Fruit fly (Drosophila melanogaster) whole organism: Measurements from ENCODE around the gene CG10591.

Experiments used
- CG8478 ChIP-seq: fragments of >200 bp; optimal IDR thresholded peaks from 2 replicates; lab custom pipeline; 2018; ENCODE audit warnings: inconsistent platforms
- Dll ChIP-seq: fragments of >200 bp; optimal IDR thresholded peaks from 2 replicates; lab custom pipeline; 2017
- EcR ChIP-seq, 2 experiments: fragments of >200 bp; optimal IDR thresholded peaks; 2 replicates each; lab custom pipeline; 2017; ENCODE audit warnings: missing biosample characterization in 2 of 2, missing genetic modification characterization in 2 of 2, missing genetic modification reagents in 2 of 2
- pan ChIP-seq: fragments of >200 bp; optimal IDR thresholded peaks from 2 replicates; lab custom pipeline; 2017
- psq ChIP-seq: fragments of >200 bp; optimal IDR thresholded peaks from 2 replicates; lab custom pipeline; 2017
- usp ChIP-seq: fragments of >200 bp; optimal IDR thresholded peaks from 2 replicates; lab custom pipeline; 2017; ENCODE audit warnings: missing biosample characterization, missing genetic modification characterization, mixed read lengths

Gene CG10591

dm6 chr3L:5563309-5564182, 35.9 kb downstream of the CG10591 start, which contains the start of the genes ScsbetaG and Sras:
TSS of gene ScsbetaG (minus strand) at chr3L:5563691.
TSS of gene Sras (plus strand) at chr3L:5563774.
- TF ChIP-seq usp (GFP tag; lab: Kevin White, UChicago) (no peak), Dll (no peak), pan (lab: Kevin White, UChicago) (no peak), psq (lab: Kevin White, UChicago) (no peak), EcR (GFP tag; optimal IDR thresholded peaks at IDR 0.05; lab: Kevin White, UChicago) (no peak), CG8478 (lab: Kevin White, UChicago) (no peak)

- no peak for TF ChIP-seq EcR (GFP tag; optimal IDR thresholded peaks at IDR 0.05; lab: Kevin White, UChicago)
Measured at dm6 chr3L:5562584-5562983, 36.9 kb downstream of the CG10591 start.

dm6 chr3L:5561341-5561740, 38.2 kb downstream of the CG10591 start, which contains the start of gene sinu:
TSS of gene sinu (minus strand) at chr3L:5561598.
- TF ChIP-seq EcR (GFP tag; optimal IDR thresholded peaks at IDR 0.05; lab: Kevin White, UChicago) (no peak), pan (lab: Kevin White, UChicago) (no peak), Dll (no peak), CG8478 (lab: Kevin White, UChicago) (no peak), usp (GFP tag; lab: Kevin White, UChicago) (no peak), psq (lab: Kevin White, UChicago) (no peak)

- TF ChIP-seq pan (lab: Kevin White, UChicago): no peak
- TF ChIP-seq CG8478 (lab: Kevin White, UChicago): no peak
Measured at dm6 chr3L:5556195-5556594, 43.3 kb downstream of the CG10591 start.

- TF ChIP-seq pan (lab: Kevin White, UChicago) (no peak), CG8478 (lab: Kevin White, UChicago) (no peak), usp (GFP tag; lab: Kevin White, UChicago) (no peak), Dll (no peak), psq (lab: Kevin White, UChicago) (no peak), EcR (GFP tag; optimal IDR thresholded peaks at IDR 0.05; lab: Kevin White, UChicago) (no peak)
Measured at dm6 chr3L:5554377-5554776, 45.1 kb downstream of the CG10591 start.

dm6 chr3L:5553717-5554116, 45.8 kb downstream of the CG10591 start:
- TF ChIP-seq CG8478 (lab: Kevin White, UChicago): no peak
- no peak for TF ChIP-seq EcR (GFP tag; optimal IDR thresholded peaks at IDR 0.05; lab: Kevin White, UChicago)
- no peak for TF ChIP-seq psq (lab: Kevin White, UChicago)
- TF ChIP-seq Dll: no peak
- TF ChIP-seq usp (GFP tag; lab: Kevin White, UChicago): no peak
- TF ChIP-seq pan (lab: Kevin White, UChicago): no peak

dm6 chr3L:5551087-5551486, 48.4 kb downstream of the CG10591 start, which contains the start of gene frm:
TSS of gene frm (minus strand) at chr3L:5551159.
- TF ChIP-seq pan (lab: Kevin White, UChicago): no peak
- TF ChIP-seq usp (GFP tag; lab: Kevin White, UChicago): no peak
- TF ChIP-seq psq (lab: Kevin White, UChicago): no peak
- no peak for TF ChIP-seq Dll
- no peak for TF ChIP-seq CG8478 (lab: Kevin White, UChicago)
- no peak for TF ChIP-seq EcR (GFP tag; optimal IDR thresholded peaks at IDR 0.05; lab: Kevin White, UChicago)
